Worm (Caenorhabditis elegans) whole organism, midembryonic: ENCODE results near the gene tag-250.

Experiments used
- cog-1 ChIP-seq: sonication (generic microtip); optimal IDR thresholded peaks from 2 replicates; lab custom pipeline; 2016; ENCODE audit warnings: missing genetic modification characterization, missing compliant biosample characterization
- flt-1 ChIP-seq: fragments of 200-800 bp; sonication (Bioruptor generic); IDR thresholded peaks from 2 replicates; pipeline ENCODE4 v1.3.6; 2022; ENCODE audit warnings: missing genetic modification characterization, missing compliant biosample characterization
- klf-2 ChIP-seq: fragments of 200-800 bp; sonication (Bioruptor generic); conservative IDR thresholded peaks from 2 replicates; pipeline ENCODE4 v1.3.6; 2022; ENCODE audit warnings: missing genetic modification reagents, missing genetic modification characterization, missing compliant biosample characterization
- ref-1 ChIP-seq: fragments of 200-800 bp; sonication (Bioruptor generic); conservative IDR thresholded peaks from 2 replicates; pipeline ENCODE4 v1.3.6; 2022; ENCODE audit warnings: missing genetic modification reagents, missing genetic modification characterization, missing compliant biosample characterization
- ztf-23 ChIP-seq: fragments of 200-800 bp; sonication (Bioruptor generic); IDR thresholded peaks from 2 replicates; pipeline ENCODE4 v1.3.6; 2022; ENCODE audit warnings: missing genetic modification reagents, missing genetic modification characterization, missing compliant biosample characterization
- ztf-29 ChIP-seq: fragments of 200-800 bp; sonication (Bioruptor generic); IDR thresholded peaks from 2 replicates; pipeline ENCODE4 v1.3.6; 2022; ENCODE audit warnings: missing genetic modification reagents, missing genetic modification characterization, missing compliant biosample characterization

DNA sequence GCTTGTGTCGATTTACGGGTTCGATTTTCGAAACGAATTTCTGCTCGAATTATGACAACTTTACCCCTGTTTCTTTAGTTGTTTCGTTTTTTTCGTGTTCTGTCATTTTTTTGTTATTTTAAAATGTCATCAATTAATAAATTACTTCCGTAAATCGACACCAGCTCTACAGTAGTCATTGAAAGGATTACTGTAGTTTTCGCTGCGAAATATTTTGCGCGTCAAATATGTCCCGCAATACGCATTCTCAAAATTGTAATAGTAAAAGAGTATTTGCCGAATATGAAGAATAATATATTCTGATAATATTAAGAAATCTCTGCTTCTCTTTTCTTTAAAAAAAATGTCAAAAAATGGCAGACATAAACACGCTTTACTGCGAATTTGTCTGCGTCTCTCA, 31.5 kb downstream of the tag-250 start:
- TF ChIP-seq ref-1 (no peak), flt-1 (GFP tag; lab: Robert Waterston, UW) (no peak), ztf-29 (GFP tag; lab: Robert Waterston, UW) (no peak), klf-2 (GFP tag; lab: Robert Waterston, UW) (no peak), ztf-23 (GFP tag; lab: Robert Waterston, UW) (no peak), cog-1 (no peak)
